Worm (Caenorhabditis elegans) whole organism, mixed stage, embryonic: ENCODE measurements around the gene C29E4.13.

ENCODE experiments used
- M03D4.4 ChIP-seq: sonication (generic microtip); optimal IDR thresholded peaks from 2 replicates; lab custom pipeline; 2017; ENCODE audit warnings: mild to moderate bottlenecking, missing genetic modification characterization, missing compliant biosample characterization
- bed-3 ChIP-seq: fragments of 200-800 bp; sonication (Bioruptor generic); optimal IDR thresholded peaks from 3 replicates; lab custom pipeline; 2018; ENCODE audit warnings: mild to moderate bottlenecking, missing genetic modification characterization, moderate library complexity, missing compliant biosample characterization
- ceh-39 ChIP-seq: fragments of 150-350 bp; optimal IDR thresholded peaks from 2 replicates; lab custom pipeline; 2014; ENCODE audit warnings: missing biosample characterization, missing genetic modification characterization
- ceh-43 ChIP-seq: fragments of 200-800 bp; sonication (Bioruptor generic); optimal IDR thresholded peaks from 2 replicates; lab custom pipeline; 2018; ENCODE audit warnings: mild to moderate bottlenecking, missing genetic modification characterization, moderate library complexity, missing compliant biosample characterization
- ces-1 ChIP-seq: fragments of 150-350 bp; optimal IDR thresholded peaks from 2 replicates; lab custom pipeline; 2014; ENCODE audit warnings: missing biosample characterization, missing genetic modification reagents, missing genetic modification characterization
- drap-1 ChIP-seq: fragments of 200-800 bp; sonication (Bioruptor generic); optimal IDR thresholded peaks from 3 replicates; lab custom pipeline; 2018; ENCODE audit warnings: mild to moderate bottlenecking, missing genetic modification characterization, missing compliant biosample characterization
- elt-1 ChIP-seq: sonication (generic microtip); optimal IDR thresholded peaks from 2 replicates; lab custom pipeline; 2017; ENCODE audit warnings: missing genetic modification characterization, mild to moderate bottlenecking, missing compliant biosample characterization, antibody characterized with exemption, moderate library complexity, borderline replicate concordance; ENCODE audit not compliant: insufficient read depth
- flh-1 ChIP-seq: fragments of 200-800 bp; sonication (Bioruptor generic); optimal IDR thresholded peaks from 2 replicates; lab custom pipeline; 2018; ENCODE audit warnings: mild to moderate bottlenecking, missing genetic modification characterization, moderate library complexity, missing compliant biosample characterization
- ham-2 ChIP-seq: fragments of 200-800 bp; sonication (Bioruptor generic); optimal IDR thresholded peaks from 2 replicates; lab custom pipeline; 2018; ENCODE audit warnings: mild to moderate bottlenecking, missing genetic modification characterization, missing compliant biosample characterization
- hlh-1 ChIP-seq: fragments of 150-350 bp; optimal IDR thresholded peaks from 2 replicates; lab custom pipeline; 2014; ENCODE audit warnings: missing biosample characterization, missing genetic modification reagents, missing genetic modification characterization
- lin-13 ChIP-seq: fragments of 150-350 bp; optimal IDR thresholded peaks from 2 replicates; lab custom pipeline; 2014; ENCODE audit warnings: missing biosample characterization, missing genetic modification characterization
- lin-32 ChIP-seq: fragments of 200-800 bp; sonication (Bioruptor generic); optimal IDR thresholded peaks from 2 replicates; lab custom pipeline; 2018; ENCODE audit warnings: mild to moderate bottlenecking, missing genetic modification characterization, missing compliant biosample characterization
- lsy-2 ChIP-seq: fragments of 150-350 bp; optimal IDR thresholded peaks from 2 replicates; lab custom pipeline; 2014; ENCODE audit warnings: missing biosample characterization, missing genetic modification characterization
- mab-5 ChIP-seq: fragments of 150-350 bp; optimal IDR thresholded peaks from 2 replicates; lab custom pipeline; 2014; ENCODE audit warnings: missing biosample characterization, missing genetic modification characterization
- mep-1 ChIP-seq: fragments of 150-350 bp; optimal IDR thresholded peaks from 2 replicates; lab custom pipeline; 2017; ENCODE audit warnings: missing biosample characterization, missing genetic modification reagents, missing genetic modification characterization, inconsistent platforms
- mls-2 ChIP-seq: sonication (generic microtip); optimal IDR thresholded peaks from 2 replicates; lab custom pipeline; 2016; ENCODE audit warnings: mild to moderate bottlenecking, missing genetic modification characterization, moderate library complexity, missing compliant biosample characterization
- nhr-12 ChIP-seq: fragments of 150-350 bp; optimal IDR thresholded peaks from 2 replicates; lab custom pipeline; 2014; ENCODE audit warnings: missing biosample characterization, missing genetic modification characterization
- nhr-2 ChIP-seq: fragments of 150-350 bp; optimal IDR thresholded peaks from 2 replicates; lab custom pipeline; 2014; ENCODE audit warnings: missing biosample characterization, missing genetic modification characterization
- nhr-237 ChIP-seq: fragments of 150-350 bp; optimal IDR thresholded peaks from 2 replicates; lab custom pipeline; 2014; ENCODE audit warnings: missing biosample characterization, missing genetic modification characterization
- nhr-76 ChIP-seq: sonication (generic microtip); optimal IDR thresholded peaks from 2 replicates; lab custom pipeline; 2017; ENCODE audit warnings: missing biosample characterization, missing genetic modification characterization
- pha-4 ChIP-seq: fragments of 150-350 bp; optimal IDR thresholded peaks from 2 replicates; lab custom pipeline; 2018; ENCODE audit warnings: missing biosample characterization, missing genetic modification reagents, missing genetic modification characterization
- snpc-4 ChIP-seq: fragments of 150-350 bp; optimal IDR thresholded peaks from 2 replicates; lab custom pipeline; 2014; ENCODE audit warnings: missing biosample characterization, missing genetic modification characterization
- sptf-1 ChIP-seq: sonication (generic microtip); optimal IDR thresholded peaks from 2 replicates; lab custom pipeline; 2017; ENCODE audit warnings: mild to moderate bottlenecking, missing genetic modification characterization, moderate library complexity, missing compliant biosample characterization
- unc-120 ChIP-seq: sonication (generic microtip); optimal IDR thresholded peaks from 2 replicates; lab custom pipeline; 2017; ENCODE audit warnings: missing genetic modification characterization, missing compliant biosample characterization; ENCODE audit not compliant: poor library complexity, severe bottlenecking
- unc-39 ChIP-seq: fragments of 150-350 bp; optimal IDR thresholded peaks from 2 replicates; lab custom pipeline; 2014; ENCODE audit warnings: missing biosample characterization, missing genetic modification characterization
- unc-62 ChIP-seq: fragments of 150-350 bp; optimal IDR thresholded peaks from 2 replicates; lab custom pipeline; 2014; ENCODE audit warnings: missing biosample characterization, missing genetic modification reagents, missing genetic modification characterization
- ztf-11 ChIP-seq: fragments of 150-350 bp; optimal IDR thresholded peaks from 2 replicates; lab custom pipeline; 2014; ENCODE audit warnings: missing biosample characterization, missing genetic modification characterization

C29E4.13 gene

DNA sequence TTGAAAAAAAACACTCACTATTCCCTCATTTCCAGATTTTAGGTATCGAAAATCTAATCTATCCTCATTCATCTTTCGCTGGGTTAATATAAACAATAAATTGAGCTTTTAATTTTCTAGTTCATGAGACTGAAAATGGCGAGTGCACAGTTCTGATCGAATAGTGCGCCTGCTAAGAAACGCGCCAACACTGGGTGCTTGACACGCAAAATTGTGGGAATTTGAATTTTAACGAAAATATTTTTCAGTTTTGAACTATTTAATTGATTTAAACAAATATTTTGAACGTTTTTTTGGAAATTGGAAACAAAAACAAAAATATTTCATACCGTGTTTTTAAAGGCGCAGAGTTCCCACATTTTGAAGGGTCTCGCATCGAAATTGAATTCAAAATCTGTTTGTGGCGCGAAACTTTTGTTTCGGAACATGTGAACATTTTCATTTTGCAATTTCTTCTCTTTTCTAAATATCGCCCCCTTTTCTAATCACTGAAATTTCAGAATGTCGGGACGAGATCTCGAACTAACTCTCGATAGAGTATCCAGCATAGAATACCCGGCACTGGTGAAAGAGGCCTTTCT, at the start of gene C29E4.13, which contains the start of gene npp-15:
TSS of gene C29E4.13 (minus strand) at position 169 of the 581 bp plus-strand sequence.
TSS of gene npp-15 (plus strand) at position 495 of the 581 bp plus-strand sequence.
- TF ChIP-seq unc-120 (tag; lab: Kevin White, UChicago) (no peak), nhr-237 (tag; lab: Kevin White, UChicago) (peak; percentile 16), ceh-39 (no peak), bed-3 (GFP tag; lab: Kevin White, UChicago) (no peak), unc-39 (tag; lab: Kevin White, UChicago) (no peak), lsy-2 (tag; lab: Kevin White, UChicago) (peak; percentile 34), ham-2 (GFP tag; lab: Kevin White, UChicago) (no peak), unc-62 (GFP tag; lab: Kevin White, UChicago) (no peak)

DNA sequence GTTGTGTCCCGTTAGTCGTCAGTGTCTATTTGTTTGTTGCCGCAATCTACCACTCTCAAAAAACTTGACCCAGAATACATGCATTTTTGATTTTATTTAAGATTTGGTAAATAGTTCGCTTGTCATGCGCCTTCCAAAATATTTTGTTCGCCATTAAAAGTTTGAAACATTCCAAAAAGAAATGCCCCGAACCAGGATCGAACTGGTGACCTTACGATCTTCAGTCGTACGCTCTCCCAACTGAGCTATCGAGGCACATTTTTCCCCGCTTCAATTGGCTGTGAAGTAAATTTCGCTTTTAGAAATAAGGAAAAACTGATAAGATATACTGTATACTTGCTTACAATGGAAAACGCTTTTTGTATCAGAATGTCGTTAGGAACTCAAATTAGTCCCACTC, 49.8 kb upstream of the C29E4.13 start:
- no peak for TF ChIP-seq snpc-4 (tag; lab: Kevin White, UChicago)
- TF ChIP-seq elt-1 (tag; lab: Kevin White, UChicago) = no peak
- TF ChIP-seq ztf-11 (tag; lab: Kevin White, UChicago) = no peak
- TF ChIP-seq lsy-2 (tag; lab: Kevin White, UChicago) = no peak
- TF ChIP-seq, all 35 proteins: peak for 0

DNA sequence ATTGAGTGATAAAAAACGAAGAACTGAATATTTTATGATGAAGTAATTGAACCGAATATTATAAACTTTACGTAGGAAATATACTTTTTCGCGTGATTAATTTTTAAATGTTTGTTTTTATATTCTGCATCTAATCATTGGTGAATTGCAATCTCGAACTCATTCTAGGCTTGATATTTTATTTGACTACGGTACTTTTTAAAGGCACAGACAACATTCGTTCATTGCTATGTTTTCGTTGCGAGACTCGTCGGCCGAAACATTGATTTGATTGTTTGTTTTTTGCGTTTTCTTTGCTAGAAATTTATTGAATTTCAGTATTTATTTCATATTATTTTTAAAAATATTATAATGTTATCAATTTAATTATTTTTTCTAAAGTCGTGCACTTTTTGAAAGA, 49.3 kb upstream of the C29E4.13 start, which contains the start of gene C06G4.4:
TSS of gene C06G4.4 (minus strand) at position 36 of the 400 bp plus-strand sequence.
- TF ChIP-seq nhr-12 (tag; lab: Kevin White, UChicago) (no peak), mls-2 (no peak), bed-3 (GFP tag; lab: Kevin White, UChicago) (no peak), unc-39 (tag; lab: Kevin White, UChicago) (no peak), mab-5 (tag; lab: Kevin White, UChicago) (no peak), ceh-39 (no peak), ztf-11 (tag; lab: Kevin White, UChicago) (no peak), lin-13 (no peak), ham-2 (GFP tag; lab: Kevin White, UChicago) (no peak), pha-4 (tag; lab: Kevin White, UChicago) (no peak), nhr-2 (tag; lab: Kevin White, UChicago) (no peak)

DNA sequence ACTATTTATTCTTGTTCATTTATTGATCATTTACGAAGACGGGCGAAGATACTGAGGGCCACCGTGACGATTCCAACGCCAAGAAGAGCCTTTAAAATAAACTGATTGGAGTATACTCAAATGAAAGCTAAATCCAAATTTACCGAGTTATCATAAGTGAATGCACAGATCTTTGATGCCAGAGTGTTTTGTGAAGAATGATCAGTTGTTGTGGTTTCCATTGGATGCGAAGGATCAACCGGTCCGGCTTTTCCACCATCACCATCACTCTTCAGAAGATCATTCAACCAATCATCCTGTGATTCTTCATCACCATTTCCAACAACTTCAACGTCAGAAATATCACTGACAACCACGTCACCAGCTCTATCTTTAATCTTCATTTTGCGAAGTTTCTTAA, 48.7 kb upstream of the C29E4.13 start:
- no peak for TF ChIP-seq ham-2 (GFP tag; lab: Kevin White, UChicago)
- TF ChIP-seq lsy-2 (tag; lab: Kevin White, UChicago) = no peak
- TF ChIP-seq mab-5 (tag; lab: Kevin White, UChicago) = no peak

DNA sequence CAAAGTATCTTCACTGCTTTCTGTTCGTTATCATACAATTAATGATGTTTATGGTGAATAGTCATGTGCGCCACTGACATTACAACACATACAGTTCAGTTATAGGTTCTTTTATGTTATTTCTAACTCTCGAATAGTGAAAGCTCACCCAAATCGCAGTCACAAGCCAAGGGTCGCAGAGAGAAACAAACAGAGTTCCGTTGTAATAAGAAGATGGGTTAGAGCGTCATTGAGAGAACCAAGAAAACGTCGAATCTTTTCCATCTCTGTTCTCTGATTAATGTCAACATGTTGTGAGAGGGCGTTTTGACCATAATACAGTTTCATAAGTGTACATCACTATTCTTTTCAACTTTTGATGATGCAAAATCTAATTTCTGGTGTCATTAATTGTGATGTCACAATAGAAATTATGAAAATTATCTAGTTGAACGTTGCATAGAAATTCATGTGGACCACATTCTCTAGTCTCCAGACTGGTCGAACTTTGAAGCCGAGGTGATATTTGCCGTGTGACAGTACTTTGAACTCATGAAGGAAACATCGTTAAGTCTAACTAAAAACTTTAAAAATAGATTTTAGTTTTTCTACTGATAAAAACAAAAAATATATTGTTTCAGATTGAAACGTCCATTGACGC, 45.6 kb upstream of the C29E4.13 start:
- TF ChIP-seq unc-39 (tag; lab: Kevin White, UChicago) (no peak), unc-62 (GFP tag; lab: Kevin White, UChicago) (no peak), lin-13 (no peak), mab-5 (tag; lab: Kevin White, UChicago) (no peak), lin-32 (GFP tag; lab: Kevin White, UChicago) (no peak), ztf-11 (tag; lab: Kevin White, UChicago) (no peak), unc-120 (tag; lab: Kevin White, UChicago) (no peak), nhr-76 (no peak), bed-3 (GFP tag; lab: Kevin White, UChicago) (no peak), snpc-4 (tag; lab: Kevin White, UChicago) (no peak), mls-2 (no peak), sptf-1 (tag; lab: Kevin White, UChicago) (no peak), nhr-2 (tag; lab: Kevin White, UChicago) (no peak), flh-1 (GFP tag; lab: Kevin White, UChicago) (no peak), M03D4.4 (tag; lab: Kevin White, UChicago) (no peak), ceh-43 (no peak), pha-4 (tag; lab: Kevin White, UChicago) (no peak), ces-1 (GFP tag; lab: Kevin White, UChicago) (no peak)

DNA sequence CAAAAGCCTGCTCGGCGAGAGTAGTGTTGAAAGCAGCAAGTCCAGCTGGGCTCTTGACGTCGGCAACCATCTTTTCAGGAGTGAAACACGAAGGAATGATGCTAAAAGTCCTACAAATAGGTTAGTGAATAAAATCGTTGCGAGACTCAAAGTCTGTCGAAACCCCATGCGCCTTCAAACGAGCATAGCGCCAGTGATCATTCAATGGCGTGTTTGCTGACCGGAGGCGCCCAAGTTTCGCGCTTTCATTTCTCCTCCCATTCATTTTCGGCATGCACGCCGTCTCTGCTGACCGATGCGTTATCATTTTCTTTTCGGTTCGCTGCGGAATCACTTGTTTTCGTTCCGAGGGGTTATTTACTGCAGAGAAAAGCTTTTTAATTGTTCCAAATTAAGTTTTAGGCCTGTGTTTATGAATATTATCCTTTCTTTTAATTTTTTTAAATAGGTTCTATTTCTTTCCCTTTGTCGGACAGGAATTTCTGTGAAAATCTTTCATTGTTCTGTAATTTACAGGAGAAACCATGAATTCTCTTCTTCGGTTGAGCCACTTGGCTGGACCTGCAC, 44.8 kb upstream of the C29E4.13 start, which contains the start of the genes eef-1B.1 and aco-2:
TSS of gene eef-1B.1 (minus strand) at position 186 of the 567 bp plus-strand sequence.
TSS of gene aco-2 (plus strand) at position 517 of the 567 bp plus-strand sequence.
- TF ChIP-seq drap-1 (GFP tag; lab: Kevin White, UChicago) (peak; percentile 22), ces-1 (GFP tag; lab: Kevin White, UChicago) (peak; percentile 33), unc-62 (GFP tag; lab: Kevin White, UChicago) (peak; percentile 6), mep-1 (tag; lab: Kevin White, UChicago) (peak; percentile 30), pha-4 (tag; lab: Kevin White, UChicago) (peak; percentile 67), nhr-237 (tag; lab: Kevin White, UChicago) (peak; percentile 28), hlh-1 (peak; percentile 28), mls-2 (no peak), ham-2 (GFP tag; lab: Kevin White, UChicago) (no peak), lsy-2 (tag; lab: Kevin White, UChicago) (peak; percentile 80), lin-13 (peak; percentile 43)
